Worm (Caenorhabditis elegans) whole organism, L4/young adult: ENCODE results near the gene W03B1.5.

Experiments
- W03F9.2 ChIP-seq: fragments of 150-350 bp; optimal IDR thresholded peaks from 2 replicates; lab custom pipeline; 2014; ENCODE audit warnings: missing biosample characterization, missing genetic modification characterization
- dao-5 ChIP-seq: sonication (generic microtip); optimal IDR thresholded peaks from 2 replicates; lab custom pipeline; 2016; ENCODE audit warnings: missing genotype, missing genetic modification characterization, moderate library complexity, missing compliant biosample characterization
- him-1 ChIP-seq: sonication (generic microtip); optimal IDR thresholded peaks from 2 replicates; lab custom pipeline; 2016; ENCODE audit warnings: missing genotype, missing genetic modification reagents, missing genetic modification characterization, missing compliant biosample characterization

W03B1.5 gene

DNA sequence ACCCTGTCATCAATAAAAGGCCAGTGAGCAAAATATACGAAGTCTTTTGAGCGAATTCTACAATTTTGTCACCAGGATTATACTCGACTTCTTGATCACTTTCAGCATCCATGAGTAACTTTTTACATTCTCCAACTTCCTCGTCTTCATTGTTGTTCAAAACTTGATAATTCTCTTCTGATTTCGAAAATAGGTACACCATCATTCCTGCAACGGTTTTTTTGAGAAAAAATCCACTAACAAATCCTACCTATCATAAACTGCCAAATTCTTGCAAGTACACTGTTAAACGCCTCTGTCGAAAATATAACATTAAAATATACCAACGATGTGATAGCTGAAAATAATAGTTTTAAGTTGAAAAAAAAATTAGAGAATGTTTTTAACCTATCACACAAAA, 3.4 kb upstream of the W03B1.5 start:
- no peak for TF ChIP-seq dao-5 (tag; lab: Kevin White, UChicago)
- TF ChIP-seq him-1 (tag; lab: Kevin White, UChicago), result no peak
- no peak for TF ChIP-seq W03F9.2

DNA sequence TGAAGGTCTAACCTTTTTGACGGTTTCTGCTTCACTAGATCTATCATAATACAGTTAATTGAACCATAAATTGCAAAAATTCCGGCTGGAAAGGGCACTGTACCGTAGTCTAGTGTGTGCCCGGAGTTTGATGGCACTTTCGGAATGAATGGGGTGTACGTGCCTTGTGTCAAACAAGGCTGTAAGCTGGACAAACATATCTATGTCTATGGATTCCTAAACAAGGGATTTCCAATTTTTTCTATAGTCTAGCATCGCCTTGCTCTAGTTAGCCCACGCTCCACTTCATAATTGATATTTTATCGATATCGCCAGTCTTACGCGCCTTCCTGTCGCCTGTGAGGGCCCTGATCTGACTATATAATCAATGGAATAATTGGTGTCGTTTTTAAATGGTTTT, 1.7 kb upstream of the W03B1.5 start, which contains the start of gene oac-52:
Gene oac-52, minus strand, starts transcription at position 101 of the 400 bp plus-strand sequence.
- no peak for TF ChIP-seq W03F9.2
- TF ChIP-seq him-1 (tag; lab: Kevin White, UChicago), result no peak
- no peak for TF ChIP-seq dao-5 (tag; lab: Kevin White, UChicago)

DNA sequence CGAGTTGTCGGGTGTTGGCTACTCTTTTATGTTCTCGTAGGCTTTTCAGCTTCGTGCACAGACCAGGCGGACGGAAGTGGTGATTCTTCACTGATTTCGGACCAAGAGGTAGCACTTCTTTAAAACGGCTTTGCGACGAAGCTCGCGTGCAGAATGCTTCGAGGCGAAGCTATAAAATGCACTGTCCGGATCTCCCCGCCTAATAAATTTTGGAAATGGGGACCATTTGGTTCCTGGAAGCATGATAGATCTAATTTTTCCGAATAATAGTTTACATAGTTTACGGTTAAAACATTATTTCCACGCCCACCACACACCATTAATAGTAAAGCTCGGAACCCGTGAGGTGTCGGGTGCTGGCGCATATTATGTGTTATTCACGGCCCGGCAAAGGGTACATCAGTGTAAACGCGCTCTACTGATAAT, 655 bp upstream of the W03B1.5 start:
- TF ChIP-seq him-1 (tag; lab: Kevin White, UChicago) (no peak), dao-5 (tag; lab: Kevin White, UChicago) (no peak), W03F9.2 (no peak)

DNA sequence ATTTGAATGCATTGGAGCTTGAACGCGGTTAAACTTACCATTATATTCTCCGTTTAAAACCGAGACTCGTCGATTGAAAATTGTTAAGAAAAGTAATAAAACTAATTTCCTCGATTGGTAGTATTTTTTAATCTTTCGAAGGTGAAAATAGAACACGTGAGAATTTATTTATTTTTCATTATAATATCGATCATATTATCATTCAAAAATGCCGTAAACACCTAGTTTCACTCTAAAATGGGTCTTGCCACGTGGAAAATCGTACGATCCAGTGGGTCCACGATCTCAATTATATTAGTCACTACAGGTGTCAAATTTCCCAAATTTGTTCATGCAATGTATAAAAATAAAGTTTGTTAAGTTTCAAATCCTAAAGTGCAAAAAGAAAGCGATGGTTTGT, 8.6 kb downstream of the W03B1.5 start, which contains the start of gene W03B1.9:
Gene W03B1.9, minus strand, starts transcription at position 101 of the 400 bp plus-strand sequence.
- TF ChIP-seq him-1 (tag; lab: Kevin White, UChicago) (no peak), dao-5 (tag; lab: Kevin White, UChicago) (no peak), W03F9.2 (no peak)

ce11 chrIV:4357296-4357695, 9.1 kb downstream of the W03B1.5 start, which contains the start of gene sars-2:
Gene sars-2, plus strand, starts transcription at chrIV:4357636.
- TF ChIP-seq him-1 (tag; lab: Kevin White, UChicago) (no peak), dao-5 (tag; lab: Kevin White, UChicago) (no peak), W03F9.2 (no peak)

- no peak for TF ChIP-seq dao-5 (tag; lab: Kevin White, UChicago)
- no peak for TF ChIP-seq W03F9.2
Observed at ce11 chrIV:4359653-4360052, 11.4 kb downstream of the W03B1.5 start, which contains the start of gene F55F10.3. Gene F55F10.3, plus strand, starts transcription at chrIV:4359953.

ce11 chrIV:4360497-4360896, 12.3 kb downstream of the W03B1.5 start, which contains the start of gene F55F10.1:
Gene F55F10.1, plus strand, starts transcription at chrIV:4360837.
- TF ChIP-seq W03F9.2 (peak; percentile 67), him-1 (tag; lab: Kevin White, UChicago) (no peak), dao-5 (tag; lab: Kevin White, UChicago) (no peak)

ce11 chrIV:4369116-4369515, 20.9 kb downstream of the W03B1.5 start:
- TF ChIP-seq dao-5 (tag; lab: Kevin White, UChicago) (no peak), him-1 (tag; lab: Kevin White, UChicago) (no peak), W03F9.2 (no peak)

DNA sequence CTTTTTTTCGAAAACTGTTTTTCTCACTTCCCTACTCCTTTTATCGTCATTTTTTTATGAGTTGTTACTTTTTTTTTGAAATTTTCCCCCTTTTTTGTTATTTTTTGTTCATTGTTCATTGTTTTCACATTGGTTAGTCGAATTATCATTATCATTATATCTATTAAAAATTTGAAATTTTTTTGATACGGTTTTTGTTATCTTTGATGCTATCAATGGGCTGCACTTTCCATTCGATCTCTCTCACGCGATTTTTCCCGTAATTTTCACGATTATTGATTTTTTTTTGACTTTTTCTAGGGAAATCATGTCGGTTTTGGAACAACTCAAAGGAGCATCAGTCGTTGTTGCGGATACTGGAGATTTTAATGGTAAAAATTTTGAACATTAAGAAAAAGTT, 38.1 kb downstream of the W03B1.5 start, which contains the start of gene tald-1:
Gene tald-1, plus strand, starts transcription at position 301 of the 400 bp plus-strand sequence.
- TF ChIP-seq him-1 (tag; lab: Kevin White, UChicago) (no peak), W03F9.2 (no peak), dao-5 (tag; lab: Kevin White, UChicago) (no peak)

DNA sequence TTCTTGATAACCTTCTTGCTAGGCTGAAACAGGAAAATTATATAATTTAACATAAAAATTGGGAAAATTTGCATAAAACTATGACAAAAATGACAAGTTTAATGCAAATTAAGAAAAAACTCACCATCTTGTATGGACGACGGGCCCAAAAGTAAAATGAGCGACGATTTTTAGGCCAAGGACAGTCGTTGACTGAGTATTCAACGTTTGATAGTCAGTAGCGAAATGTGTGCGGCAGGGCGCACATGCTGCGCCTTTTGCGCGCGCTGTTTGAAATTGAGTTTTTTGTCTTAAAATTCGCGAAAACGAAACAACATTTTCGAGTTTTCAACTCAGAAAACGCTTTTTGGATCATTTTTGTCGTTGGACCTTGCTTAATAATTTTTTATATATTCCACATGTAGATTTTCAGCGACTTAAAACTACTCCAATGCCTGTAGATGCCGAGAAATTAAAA, 42.2 kb downstream of the W03B1.5 start, which contains the start of the genes rpl-7A and set-21:
Gene rpl-7A, minus strand, starts transcription at position 153 of the 457 bp plus-strand sequence.
Gene set-21, plus strand, starts transcription at position 407 of the 457 bp plus-strand sequence.
- TF ChIP-seq him-1 (tag; lab: Kevin White, UChicago), result peak; percentile 73
- no peak for TF ChIP-seq dao-5 (tag; lab: Kevin White, UChicago)
- peak; percentile 79 for TF ChIP-seq W03F9.2

DNA sequence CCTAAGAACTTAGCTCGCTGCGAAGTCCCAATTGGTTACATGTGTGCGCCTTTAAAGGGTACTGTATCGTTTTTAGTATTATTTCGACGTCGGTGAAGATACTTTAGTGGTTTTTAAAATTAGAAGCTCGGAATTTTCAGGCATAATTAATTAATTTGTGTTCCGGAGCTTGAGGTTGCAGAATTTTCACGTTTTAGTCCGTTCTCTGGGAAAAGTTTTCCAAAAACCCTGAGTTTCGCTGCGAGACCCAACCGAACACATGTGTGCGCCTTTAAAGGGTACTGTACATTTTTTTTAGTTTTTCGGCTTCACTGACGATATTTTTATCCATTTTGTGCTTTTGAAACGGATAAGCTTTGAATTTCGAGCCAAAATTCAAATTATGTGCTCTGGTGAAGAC, 45.2 kb downstream of the W03B1.5 start:
- TF ChIP-seq dao-5 (tag; lab: Kevin White, UChicago) (no peak), W03F9.2 (peak; percentile 29)

ce11 chrIV:4393942-4394460, 45.8 kb downstream of the W03B1.5 start, which contains the start of gene ell-1:
Gene ell-1, plus strand, starts transcription at chrIV:4394410.
- no peak for TF ChIP-seq dao-5 (tag; lab: Kevin White, UChicago)
- no peak for TF ChIP-seq him-1 (tag; lab: Kevin White, UChicago)
- TF ChIP-seq W03F9.2, result no peak

- TF ChIP-seq W03F9.2 (no peak), him-1 (tag; lab: Kevin White, UChicago) (no peak), dao-5 (tag; lab: Kevin White, UChicago) (no peak)
Observed at ce11 chrIV:4395555-4395954, 47.3 kb downstream of the W03B1.5 start.

ce11 chrIV:4396052-4396821, 48.0 kb downstream of the W03B1.5 start:
- TF ChIP-seq him-1 (tag; lab: Kevin White, UChicago) (no peak), dao-5 (tag; lab: Kevin White, UChicago) (no peak), W03F9.2 (no peak)
